Fruit fly (Drosophila melanogaster): ENCODE data around the gene CG10352.
A peak's percentile ranks its signal among the peaks of the same experiment; 100 is the strongest.

- no peak for TF ChIP-seq pad (GFP tag; optimal IDR thresholded peaks at IDR 0.05)
- no peak for TF ChIP-seq CG11617 (GFP tag; optimal IDR thresholded peaks at IDR 0.05)
- no peak for TF ChIP-seq kay (GFP tag; ENCODE audit: borderline replicate concordance)
- TF ChIP-seq CG7101 (tag; optimal IDR thresholded peaks at IDR 0.05) = no peak
- TF ChIP-seq CG7045 (GFP tag; optimal IDR thresholded peaks at IDR 0.05) = no peak
- TF ChIP-seq cic (GFP tag; optimal IDR thresholded peaks at IDR 0.05) = no peak
- peak; percentile 71 for TF ChIP-seq bab1 (GFP tag; optimal IDR thresholded peaks at IDR 0.05)
- TF ChIP-seq Mnt (GFP tag; optimal IDR thresholded peaks at IDR 0.05) = no peak
- TF ChIP-seq tj (GFP tag; optimal IDR thresholded peaks at IDR 0.05) = no peak
- no peak for TF ChIP-seq cnc (optimal IDR thresholded peaks at IDR 0.05)
- TF ChIP-seq CG1620 (GFP tag; optimal IDR thresholded peaks at IDR 0.05) = no peak
- no peak for TF ChIP-seq ovo (GFP tag; optimal IDR thresholded peaks at IDR 0.05)
Observed at dm6 chrX:11891682-11892179, 14.8 kb upstream of the CG10352 start, which contains the start of gene sicily.

Data from whole organism, adult.